Worm (Caenorhabditis elegans): ENCODE data around the gene srw-66.

- TF ChIP-seq blmp-1 (tag; optimal IDR thresholded peaks at IDR 0.05): no peak
- no peak for TF ChIP-seq nhr-28 (tag; optimal IDR thresholded peaks at IDR 0.05)
- no peak for TF ChIP-seq lin-13 (tag; optimal IDR thresholded peaks at IDR 0.05)
- no peak for TF ChIP-seq unc-39 (tag; optimal IDR thresholded peaks at IDR 0.05)
- TF ChIP-seq ztf-11 (tag; optimal IDR thresholded peaks at IDR 0.05): no peak
- TF ChIP-seq elt-3 (tag; optimal IDR thresholded peaks at IDR 0.05): no peak
- no peak for TF ChIP-seq nhr-12 (tag; optimal IDR thresholded peaks at IDR 0.05)
- no peak for TF ChIP-seq mep-1 (tag; optimal IDR thresholded peaks at IDR 0.05)
Measured at ce11 chrII:1293157-1293556, 21.4 kb upstream of the srw-66 start, which contains the start of gene srz-64.

Measured in whole organism, mixed stage, embryonic.